Worm (Caenorhabditis elegans) whole organism, L3 larva: Measurements from ENCODE around the gene nhr-177.

Source experiments
- fos-1 ChIP-seq: fragments of 150-350 bp; optimal IDR thresholded peaks from 2 replicates; lab custom pipeline; 2014; ENCODE audit warnings: missing biosample characterization, missing genetic modification characterization
- lin-39 ChIP-seq: fragments of 150-350 bp; optimal IDR thresholded peaks from 2 replicates; lab custom pipeline; 2018; ENCODE audit warnings: missing biosample characterization, missing genetic modification reagents, missing genetic modification characterization
- nhr-76 ChIP-seq: fragments of 150-350 bp; sonication (generic microtip); optimal IDR thresholded peaks from 5 replicates; lab custom pipeline; 2014; ENCODE audit warnings: missing biosample characterization, missing genetic modification characterization
- snpc-4 ChIP-seq: fragments of 150-350 bp; optimal IDR thresholded peaks from 2 replicates; lab custom pipeline; 2014; ENCODE audit warnings: missing biosample characterization, missing genetic modification characterization

DNA sequence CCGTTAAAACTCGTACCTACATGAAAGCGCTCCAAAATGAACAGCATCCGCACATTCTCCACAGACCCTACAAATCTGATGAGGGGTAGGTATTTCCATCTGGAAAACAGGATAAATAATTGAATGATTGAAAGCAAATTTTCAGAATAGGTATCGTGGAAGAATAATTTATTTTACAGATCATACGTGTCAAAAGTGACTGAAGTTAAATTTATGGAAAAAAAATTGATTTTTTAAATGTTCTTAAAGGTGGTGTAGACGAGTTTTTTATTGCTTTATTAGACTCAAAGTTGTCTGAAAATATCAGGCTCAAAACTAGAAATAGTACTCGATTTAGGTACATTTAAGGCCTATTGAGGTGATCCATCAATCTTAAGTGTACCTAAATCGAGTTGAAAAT, 16.7 kb downstream of the nhr-177 start, which contains the start of gene nhr-237:
- no peak for TF ChIP-seq fos-1 (tag; lab: Kevin White, UChicago)
- TF ChIP-seq snpc-4 (tag; lab: Kevin White, UChicago): no peak
- TF ChIP-seq nhr-76 (tag; lab: Kevin White, UChicago): no peak
- TF ChIP-seq lin-39 (tag; lab: Kevin White, UChicago): no peak
